In the genomic region with DNA sequence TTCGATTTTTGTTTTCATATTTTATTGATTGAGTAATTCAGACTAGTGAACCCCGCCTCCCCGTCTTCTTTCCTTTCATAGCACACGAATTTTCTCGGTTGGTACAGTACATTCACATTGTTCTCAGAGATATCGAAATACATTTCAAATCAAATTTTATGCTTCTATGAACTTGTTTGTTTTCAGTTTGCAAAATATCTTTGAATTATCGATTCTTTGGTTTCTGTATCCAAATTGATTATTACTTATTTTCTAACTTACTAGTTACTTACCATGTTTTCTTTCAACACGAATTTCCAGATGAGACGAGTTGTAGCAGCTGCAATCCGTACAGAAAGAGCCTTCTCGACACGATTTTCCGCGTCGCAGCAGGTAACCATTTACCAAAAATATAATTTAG, we compare ENCODE assay signal across 2 worm cellular contexts.
TF ChIP-seq lines count a peak whose summit lies in the region.

mrps-2 (plus strand) TSS at position 301 of the 400 bp plus-strand sequence.

TF ChIP-seq in whole organism, L1 larva, 84 proteins besides CTCF, POLR2A, EP300 and RAD21:
- TF ChIP-seq unc-62 (GFP tag; optimal IDR thresholded peaks at IDR 0.05; lab: Kevin White, UChicago) (no peak), nhr-76 (tag; optimal IDR thresholded peaks at IDR 0.05; lab: Kevin White, UChicago) (no peak), nhr-85 (tag; lab: Kevin White, UChicago) (peak; percentile 29), lir-3 (tag; optimal IDR thresholded peaks at IDR 0.05; lab: Kevin White, UChicago; ENCODE audit: poor library complexity) (no peak), elt-2 (tag; optimal IDR thresholded peaks at IDR 0.05; lab: Kevin White, UChicago) (no peak), nhr-47 (tag; optimal IDR thresholded peaks at IDR 0.05; lab: Kevin White, UChicago) (no peak)

TF ChIP-seq in whole organism, L4 larva, 104 proteins besides CTCF, POLR2A, EP300 and RAD21:
- TF ChIP-seq dmd-8 (GFP tag; IDR thresholded peaks at IDR 0.05; lab: Robert Waterston, UW) (no peak), lin-38 (GFP tag; IDR thresholded peaks at IDR 0.05; lab: Robert Waterston, UW) (peak; percentile 34; the same call in 1 of the 2 replicates), nhr-111 (GFP tag; optimal IDR thresholded peaks at IDR 0.05; lab: Kevin White, UChicago) (no peak), ama-1 (optimal IDR thresholded peaks at IDR 0.05; lab: Kevin White, UChicago) (peak; percentile 31)

Comparison
In these comparisons a context has a peak if more than half of its experiments do, and no peak if none do; other contexts are left out.
1. Of the 29 proteins assayed by ChIP-seq in both whole organism, L4 larva and whole organism, L1 larva: peak only in whole organism, L4 larva: ama-1; only in whole organism, L1 larva: none; in both: none; in neither: 28.